Worm (Caenorhabditis elegans) whole organism, young adult: ENCODE data around the gene F56F10.1.

Source experiments
- C06A6.2 ChIP-seq: fragments of 200-800 bp; sonication (Bioruptor generic); conservative IDR thresholded peaks from 2 replicates; pipeline ENCODE4 v1.3.6; 2022; ENCODE audit warnings: missing genetic modification characterization, missing compliant biosample characterization
- F39B2.1 ChIP-seq: fragments of 200-800 bp; sonication (Bioruptor generic); IDR thresholded peaks from 2 replicates; pipeline ENCODE4 v1.3.6; 2022; ENCODE audit warnings: missing genetic modification reagents, missing genetic modification characterization, missing compliant biosample characterization
- atf-7 ChIP-seq: sonication (generic microtip); optimal IDR thresholded peaks from 2 replicates; lab custom pipeline; 2017; ENCODE audit warnings: mild to moderate bottlenecking, missing genetic modification characterization, missing compliant biosample characterization
- dpff-1 ChIP-seq: sonication (generic microtip); optimal IDR thresholded peaks from 2 replicates; lab custom pipeline; 2017; ENCODE audit warnings: mild to moderate bottlenecking, missing genetic modification characterization, missing compliant biosample characterization
- dpl-1 ChIP-seq: fragments of 150-350 bp; optimal IDR thresholded peaks from 2 replicates; lab custom pipeline; 2014; ENCODE audit warnings: missing biosample characterization, missing genetic modification reagents, missing genetic modification characterization
- ekl-4 ChIP-seq: fragments of 200-800 bp; sonication (Bioruptor generic); IDR thresholded peaks from 2 replicates; pipeline ENCODE4 v1.3.6; 2022; ENCODE audit warnings: missing genetic modification reagents, missing genetic modification characterization, missing compliant biosample characterization
- ets-4 ChIP-seq: fragments of 200-800 bp; sonication (Bioruptor generic); optimal IDR thresholded peaks from 2 replicates; lab custom pipeline; 2018; ENCODE audit warnings: mild to moderate bottlenecking, missing genetic modification characterization, missing compliant biosample characterization
- hlh-12 ChIP-seq: sonication (generic microtip); optimal IDR thresholded peaks from 2 replicates; lab custom pipeline; 2016; ENCODE audit warnings: missing genetic modification characterization, missing compliant biosample characterization
- lin-26 ChIP-seq: fragments of 200-800 bp; sonication (Bioruptor generic); IDR thresholded peaks from 2 replicates; pipeline ENCODE4 v1.3.6; 2022; ENCODE audit warnings: missing genetic modification reagents, missing genetic modification characterization, missing compliant biosample characterization
- nhr-120 ChIP-seq: fragments of 200-800 bp; sonication (Bioruptor generic); IDR thresholded peaks from 2 replicates; pipeline ENCODE4 v1.3.6; 2022; ENCODE audit warnings: missing genetic modification characterization, missing compliant biosample characterization
- snpc-4 ChIP-seq, 5 experiments: fragments of 150-350 bp in 1 of 5; sonication (generic microtip) in 4 of 5; optimal IDR thresholded peaks; 2 replicates each; lab custom pipeline; 2014 to 2018; ENCODE audit warnings: missing genetic modification characterization in 5 of 5, missing biosample characterization in 3 of 5, antibody characterized with exemption in 2 of 5, mild to moderate bottlenecking in 2 of 5, missing compliant biosample characterization in 2 of 5, missing genotype in 2 of 5, moderate library complexity in 2 of 5, missing genetic modification reagents in 1 of 5
- ztf-6 ChIP-seq: fragments of 200-800 bp; sonication (Bioruptor generic); IDR thresholded peaks from 2 replicates; pipeline ENCODE4 v1.3.6; 2022; ENCODE audit warnings: missing genetic modification reagents, missing genetic modification characterization, missing compliant biosample characterization

DNA sequence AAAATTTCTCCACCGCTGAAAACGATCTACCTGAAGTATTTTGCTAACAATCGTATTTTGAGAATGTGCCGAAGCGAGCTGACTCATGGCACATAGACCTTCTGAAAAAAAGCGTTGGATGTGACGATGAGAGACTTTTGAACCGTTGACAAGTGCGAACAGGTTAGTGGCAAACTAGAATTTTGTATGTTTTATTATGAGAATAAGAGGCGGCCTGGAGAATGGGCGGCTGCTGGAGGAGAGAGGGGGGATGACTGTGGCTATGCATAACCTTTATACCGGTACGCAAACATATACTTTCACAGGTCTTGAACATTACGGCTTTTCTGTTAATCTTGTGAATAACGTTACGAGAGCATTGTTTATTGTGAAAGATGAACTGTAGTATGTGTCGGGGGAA, 15.9 kb downstream of the F56F10.1 start, which contains the start of gene mam-1:
- TF ChIP-seq F39B2.1 (GFP tag; lab: Robert Waterston, UW) (no peak), atf-7 (tag; lab: Kevin White, UChicago) (no peak), lin-26 (no peak), snpc-4 (GFP tag; optimal IDR thresholded peaks at IDR 0.05; lab: Kevin White, UChicago) (no peak), snpc-4 (tag; optimal IDR thresholded peaks at IDR 0.05; lab: Kevin White, UChicago) (no peak), hlh-12 (tag; lab: Kevin White, UChicago) (no peak), ztf-6 (no peak), dpff-1 (tag; lab: Kevin White, UChicago) (no peak), C06A6.2 (GFP tag; lab: Robert Waterston, UW) (no peak), dpl-1 (no peak), nhr-120 (GFP tag; lab: Robert Waterston, UW) (no peak), ekl-4 (GFP tag; lab: Robert Waterston, UW) (no peak), ets-4 (GFP tag; lab: Kevin White, UChicago) (no peak)
